Worm (Caenorhabditis elegans) whole organism, L2 larva: Measurements from ENCODE around the gene stim-1.

Experiments
- C34F6.9 ChIP-seq: fragments of 150-350 bp; optimal IDR thresholded peaks from 2 replicates; lab custom pipeline; 2014; ENCODE audit warnings: missing biosample characterization, missing genetic modification characterization
- F13H6.1 ChIP-seq: sonication (generic microtip); optimal IDR thresholded peaks from 2 replicates; lab custom pipeline; 2016; ENCODE audit warnings: missing genetic modification characterization, missing compliant biosample characterization
- R02D3.7 ChIP-seq: fragments of 150-350 bp; optimal IDR thresholded peaks from 2 replicates; lab custom pipeline; 2014; ENCODE audit warnings: missing biosample characterization, missing genetic modification characterization
- Y55F3AM.14 ChIP-seq: fragments of 200-800 bp; sonication (Bioruptor generic); optimal IDR thresholded peaks from 2 replicates; lab custom pipeline; 2018; ENCODE audit warnings: mild to moderate bottlenecking, missing genetic modification characterization, missing compliant biosample characterization
- ZK546.5 ChIP-seq: sonication (generic microtip); optimal IDR thresholded peaks from 2 replicates; lab custom pipeline; 2017; ENCODE audit warnings: missing biosample characterization, missing genetic modification characterization
- alr-1 ChIP-seq: fragments of 150-350 bp; optimal IDR thresholded peaks from 2 replicates; lab custom pipeline; 2014; ENCODE audit warnings: missing biosample characterization, missing genetic modification characterization
- aly-2 ChIP-seq: fragments of 150-350 bp; optimal IDR thresholded peaks from 2 replicates; lab custom pipeline; 2014; ENCODE audit warnings: missing biosample characterization, missing genetic modification characterization
- ama-1 ChIP-seq: fragments of 150-350 bp; optimal IDR thresholded peaks from 2 replicates; lab custom pipeline; 2018; ENCODE audit warnings: inconsistent platforms
- blmp-1 ChIP-seq: sonication (generic microtip); optimal IDR thresholded peaks from 2 replicates; lab custom pipeline; 2017; ENCODE audit warnings: missing genetic modification characterization, mild to moderate bottlenecking, missing compliant biosample characterization, antibody characterized with exemption, moderate library complexity; ENCODE audit not compliant: insufficient read depth
- ceh-16 ChIP-seq: fragments of 150-350 bp; optimal IDR thresholded peaks from 2 replicates; lab custom pipeline; 2014; ENCODE audit warnings: missing biosample characterization, missing genetic modification characterization
- ceh-82 ChIP-seq: fragments of 150-350 bp; optimal IDR thresholded peaks from 2 replicates; lab custom pipeline; 2014; ENCODE audit warnings: missing biosample characterization, missing genetic modification characterization
- crh-2 ChIP-seq: sonication (generic microtip); optimal IDR thresholded peaks from 2 replicates; lab custom pipeline; 2017; ENCODE audit warnings: missing biosample characterization, missing genetic modification characterization
- dmd-4 ChIP-seq: sonication (generic microtip); optimal IDR thresholded peaks from 2 replicates; lab custom pipeline; 2017; ENCODE audit warnings: missing biosample characterization, missing genetic modification characterization
- egl-27 ChIP-seq: sonication (generic microtip); optimal IDR thresholded peaks from 3 replicates; lab custom pipeline; 2017; ENCODE audit warnings: missing biosample characterization, missing genetic modification reagents, missing genetic modification characterization
- elt-1 ChIP-seq: fragments of 150-350 bp; optimal IDR thresholded peaks from 2 replicates; lab custom pipeline; 2014; ENCODE audit warnings: missing biosample characterization, missing genetic modification characterization
- elt-3 ChIP-seq: sonication (generic microtip); optimal IDR thresholded peaks from 2 replicates; lab custom pipeline; 2017; ENCODE audit warnings: missing biosample characterization, missing genetic modification characterization
- fos-1 ChIP-seq: fragments of 150-350 bp; optimal IDR thresholded peaks from 2 replicates; lab custom pipeline; 2014; ENCODE audit warnings: missing biosample characterization, missing genetic modification characterization
- gmeb-1 ChIP-seq: fragments of 150-350 bp; optimal IDR thresholded peaks from 2 replicates; lab custom pipeline; 2014; ENCODE audit warnings: missing biosample characterization, missing genetic modification characterization
- lin-11 ChIP-seq: fragments of 150-350 bp; sonication (generic microtip); optimal IDR thresholded peaks from 2 replicates; lab custom pipeline; 2014; ENCODE audit warnings: missing biosample characterization, missing genetic modification characterization, inconsistent platforms, mixed read lengths
- lin-13 ChIP-seq: fragments of 150-350 bp; optimal IDR thresholded peaks from 2 replicates; lab custom pipeline; 2014; ENCODE audit warnings: missing biosample characterization, missing genetic modification reagents, missing genetic modification characterization
- lin-39 ChIP-seq: fragments of 150-350 bp; optimal IDR thresholded peaks from 2 replicates; lab custom pipeline; 2014; ENCODE audit warnings: missing biosample characterization, missing genetic modification reagents, missing genetic modification characterization
- lsy-2 ChIP-seq, 2 experiments: fragments of 150-350 bp in 1 of 2; sonication (generic microtip) in 1 of 2; optimal IDR thresholded peaks; 2 replicates each; lab custom pipeline; 2014 to 2017; ENCODE audit warnings: missing biosample characterization in 2 of 2, missing genetic modification characterization in 2 of 2
- mab-5 ChIP-seq: fragments of 150-350 bp; optimal IDR thresholded peaks from 2 replicates; lab custom pipeline; 2014; ENCODE audit warnings: missing biosample characterization, missing genetic modification characterization
- mbf-1 ChIP-seq: sonication (generic microtip); optimal IDR thresholded peaks from 2 replicates; lab custom pipeline; 2017; ENCODE audit warnings: missing biosample characterization, missing genetic modification characterization
- mdl-1 ChIP-seq, 2 experiments: fragments of 150-350 bp in 1 of 2; sonication (generic microtip) in 1 of 2; optimal IDR thresholded peaks; 2 replicates each; lab custom pipeline; 2017; ENCODE audit warnings: missing biosample characterization in 2 of 2, missing genetic modification characterization in 2 of 2
- nhr-10 ChIP-seq: sonication (generic microtip); optimal IDR thresholded peaks from 2 replicates; lab custom pipeline; 2017; ENCODE audit warnings: missing biosample characterization, missing genetic modification characterization
- nhr-11 ChIP-seq: fragments of 150-350 bp; optimal IDR thresholded peaks from 2 replicates; lab custom pipeline; 2014; ENCODE audit warnings: missing biosample characterization, missing genetic modification characterization
- nhr-12 ChIP-seq: fragments of 150-350 bp; optimal IDR thresholded peaks from 2 replicates; lab custom pipeline; 2014; ENCODE audit warnings: missing biosample characterization, missing genetic modification characterization
- nhr-129 ChIP-seq: fragments of 150-350 bp; optimal IDR thresholded peaks from 2 replicates; lab custom pipeline; 2014; ENCODE audit warnings: missing biosample characterization, missing genetic modification characterization
- nhr-21 ChIP-seq: fragments of 150-350 bp; optimal IDR thresholded peaks from 2 replicates; lab custom pipeline; 2014; ENCODE audit warnings: missing biosample characterization, missing genetic modification characterization
- nhr-23 ChIP-seq: fragments of 150-350 bp; optimal IDR thresholded peaks from 2 replicates; lab custom pipeline; 2014; ENCODE audit warnings: missing biosample characterization, missing genetic modification reagents, missing genetic modification characterization
- nhr-237 ChIP-seq: fragments of 150-350 bp; optimal IDR thresholded peaks from 2 replicates; lab custom pipeline; 2014; ENCODE audit warnings: missing biosample characterization, missing genetic modification characterization
- nhr-25 ChIP-seq: fragments of 150-350 bp; sonication (generic microtip); optimal IDR thresholded peaks from 3 replicates; lab custom pipeline; 2014; ENCODE audit warnings: missing biosample characterization, missing genetic modification characterization
- nhr-6 ChIP-seq: fragments of 150-350 bp; optimal IDR thresholded peaks from 2 replicates; lab custom pipeline; 2014; ENCODE audit warnings: missing biosample characterization, missing genetic modification characterization
- nhr-77 ChIP-seq: fragments of 150-350 bp; optimal IDR thresholded peaks from 2 replicates; lab custom pipeline; 2014; ENCODE audit warnings: missing biosample characterization, missing genetic modification characterization
- peb-1 ChIP-seq: fragments of 150-350 bp; optimal IDR thresholded peaks from 2 replicates; lab custom pipeline; 2014; ENCODE audit warnings: missing biosample characterization, missing genetic modification characterization
- sem-4 ChIP-seq: fragments of 150-350 bp; optimal IDR thresholded peaks from 2 replicates; lab custom pipeline; 2014; ENCODE audit warnings: missing biosample characterization, missing genetic modification reagents, missing genetic modification characterization
- skn-1 ChIP-seq: sonication (generic microtip); optimal IDR thresholded peaks from 2 replicates; lab custom pipeline; 2017; ENCODE audit warnings: missing biosample characterization, missing genetic modification characterization
- sma-3 ChIP-seq: sonication (generic microtip); optimal IDR thresholded peaks from 2 replicates; lab custom pipeline; 2016; ENCODE audit warnings: missing genetic modification reagents, missing genetic modification characterization, missing compliant biosample characterization
- sma-9 ChIP-seq, 2 experiments: fragments of 150-350 bp in 1 of 2; sonication (generic microtip) in 1 of 2; optimal IDR thresholded peaks; 2 replicates each; lab custom pipeline; 2014 to 2016; ENCODE audit warnings: missing genetic modification characterization in 2 of 2, mild to moderate bottlenecking in 1 of 2, missing biosample characterization in 1 of 2, missing compliant biosample characterization in 1 of 2, missing genetic modification reagents in 1 of 2, moderate library complexity in 1 of 2
- snpc-4 ChIP-seq: fragments of 150-350 bp; optimal IDR thresholded peaks from 2 replicates; lab custom pipeline; 2014; ENCODE audit warnings: missing biosample characterization, missing genetic modification characterization
- unc-39 ChIP-seq: fragments of 150-350 bp; optimal IDR thresholded peaks from 2 replicates; lab custom pipeline; 2014; ENCODE audit warnings: missing biosample characterization, missing genetic modification characterization
- unc-55 ChIP-seq: fragments of 150-350 bp; sonication (generic microtip); optimal IDR thresholded peaks from 3 replicates; lab custom pipeline; 2014; ENCODE audit warnings: missing biosample characterization, missing genetic modification reagents, missing genetic modification characterization
- unc-62 ChIP-seq: fragments of 150-350 bp; optimal IDR thresholded peaks from 2 replicates; lab custom pipeline; 2014; ENCODE audit warnings: missing biosample characterization, missing genetic modification reagents, missing genetic modification characterization
- zag-1 ChIP-seq: fragments of 150-350 bp; optimal IDR thresholded peaks from 2 replicates; lab custom pipeline; 2014; ENCODE audit warnings: missing biosample characterization, missing genetic modification characterization
- ztf-1 ChIP-seq: fragments of 200-800 bp; sonication (Bioruptor generic); conservative IDR thresholded peaks from 2 replicates; pipeline ENCODE4 v1.3.6; 2022; ENCODE audit warnings: missing genetic modification characterization, missing compliant biosample characterization
- ztf-11 ChIP-seq: sonication (generic microtip); optimal IDR thresholded peaks from 2 replicates; lab custom pipeline; 2017; ENCODE audit warnings: missing biosample characterization, missing genetic modification characterization
- ztf-4 ChIP-seq: fragments of 150-350 bp; optimal IDR thresholded peaks from 2 replicates; lab custom pipeline; 2014; ENCODE audit warnings: missing biosample characterization, missing genetic modification characterization

The stim-1 gene

DNA sequence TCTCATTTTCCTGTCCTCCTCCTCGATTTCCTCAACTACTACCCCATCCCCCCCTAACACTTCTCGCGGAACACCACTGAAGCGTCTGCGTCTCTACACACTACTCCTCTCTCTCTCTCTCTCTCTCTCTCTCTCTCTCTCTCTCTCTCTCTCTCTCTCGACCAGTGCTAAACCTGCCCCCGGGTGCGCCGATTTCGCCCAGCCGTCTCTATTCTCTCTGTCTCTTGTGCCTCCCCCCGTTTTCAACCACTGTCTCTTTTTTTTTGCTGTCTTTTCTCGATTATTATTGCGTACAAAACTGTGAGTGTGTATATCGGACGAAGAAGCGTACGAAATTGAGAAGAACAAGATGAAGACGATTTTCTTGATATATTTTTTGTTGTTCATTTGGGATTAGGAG, 14.4 kb upstream of the stim-1 start:
- TF ChIP-seq nhr-12 (tag; lab: Kevin White, UChicago): no peak
- peak; percentile 23 for TF ChIP-seq Y55F3AM.14 (GFP tag; lab: Kevin White, UChicago)
- peak; percentile 59 for TF ChIP-seq lin-13 (GFP tag; lab: Kevin White, UChicago)
- peak; percentile 63 for TF ChIP-seq nhr-10
- TF ChIP-seq elt-3: no peak
- TF ChIP-seq snpc-4 (tag; lab: Kevin White, UChicago): no peak
- TF ChIP-seq ama-1 (lab: Kevin White, UChicago): no peak
- no peak for TF ChIP-seq lin-11 (tag; lab: Kevin White, UChicago)
- peak; percentile 40 for TF ChIP-seq nhr-129 (tag; lab: Kevin White, UChicago)
- TF ChIP-seq peb-1 (tag; lab: Kevin White, UChicago): no peak
- TF ChIP-seq unc-55 (GFP tag; lab: Kevin White, UChicago): peak; percentile 65
- TF ChIP-seq gmeb-1 (tag; lab: Kevin White, UChicago): peak; percentile 34
- no peak for TF ChIP-seq skn-1 (tag; lab: Kevin White, UChicago)
- peak; percentile 26 for TF ChIP-seq mab-5 (tag; lab: Kevin White, UChicago)
- TF ChIP-seq fos-1 (tag; lab: Kevin White, UChicago): peak; percentile 43
- TF ChIP-seq unc-62 (GFP tag; lab: Kevin White, UChicago): no peak
- TF ChIP-seq nhr-21 (tag; lab: Kevin White, UChicago): peak; percentile 79
- TF ChIP-seq R02D3.7 (tag; lab: Kevin White, UChicago): no peak
- no peak for TF ChIP-seq sem-4 (tag; lab: Kevin White, UChicago)
- peak; percentile 51 for TF ChIP-seq C34F6.9 (tag; lab: Kevin White, UChicago)
- TF ChIP-seq zag-1 (tag; lab: Kevin White, UChicago): no peak
- no peak for TF ChIP-seq elt-1
- TF ChIP-seq lin-39: no peak
- TF ChIP-seq mdl-1 (tag; optimal IDR thresholded peaks at IDR 0.05; lab: Kevin White, UChicago): peak in 1 of 2 experiments; percentile 21
- peak; percentile 70 for TF ChIP-seq F13H6.1 (tag; lab: Kevin White, UChicago)
- no peak for TF ChIP-seq unc-39 (tag; lab: Kevin White, UChicago)
- no peak for TF ChIP-seq dmd-4 (tag; lab: Kevin White, UChicago)
- no peak for TF ChIP-seq nhr-11
- TF ChIP-seq ztf-1: no peak
- TF ChIP-seq nhr-23: no peak
- TF ChIP-seq crh-2 (tag; lab: Kevin White, UChicago): peak; percentile 66
- peak; percentile 41 for TF ChIP-seq egl-27 (tag; lab: Kevin White, UChicago)
- no peak for TF ChIP-seq nhr-77 (tag; lab: Kevin White, UChicago)
- TF ChIP-seq blmp-1 (tag; lab: Kevin White, UChicago): peak; percentile 56
- TF ChIP-seq mbf-1: no peak
- no peak for TF ChIP-seq aly-2 (tag; lab: Kevin White, UChicago)
- TF ChIP-seq sma-9 (GFP tag; optimal IDR thresholded peaks at IDR 0.05; lab: Kevin White, UChicago): peak; percentile 41
- no peak for TF ChIP-seq sma-9 (tag; optimal IDR thresholded peaks at IDR 0.05; lab: Kevin White, UChicago)
- TF ChIP-seq nhr-6 (tag; lab: Kevin White, UChicago): peak; percentile 32
- no peak for TF ChIP-seq ztf-11 (tag; lab: Kevin White, UChicago)
- TF ChIP-seq nhr-237 (tag; lab: Kevin White, UChicago): no peak
- TF ChIP-seq nhr-25 (tag; lab: Kevin White, UChicago): peak; percentile 84
- TF ChIP-seq alr-1: no peak
- no peak for TF ChIP-seq ceh-82 (tag; lab: Kevin White, UChicago)
- peak; percentile 31 for TF ChIP-seq ceh-16 (tag; lab: Kevin White, UChicago)
- peak; percentile 16 to 75 for TF ChIP-seq lsy-2 (tag; optimal IDR thresholded peaks at IDR 0.05; lab: Kevin White, UChicago)
- peak; percentile 59 for TF ChIP-seq sma-3 (GFP tag; lab: Kevin White, UChicago)
- TF ChIP-seq ZK546.5 (tag; lab: Kevin White, UChicago): no peak
- TF ChIP-seq ztf-4 (tag; lab: Kevin White, UChicago): no peak
